Worm (Caenorhabditis elegans) whole organism, L1 larva: ENCODE data around the gene acr-9.

Experiments
- C04F5.9 ChIP-seq: sonication (generic microtip); optimal IDR thresholded peaks from 2 replicates; lab custom pipeline; 2016; ENCODE audit warnings: missing genetic modification characterization, missing compliant biosample characterization
- C34B4.2 ChIP-seq: sonication (generic microtip); optimal IDR thresholded peaks from 2 replicates; lab custom pipeline; 2017; ENCODE audit warnings: mild to moderate bottlenecking, missing genetic modification characterization, missing compliant biosample characterization
- aha-1 ChIP-seq: fragments of 150-350 bp; optimal IDR thresholded peaks from 2 replicates; lab custom pipeline; 2014; ENCODE audit warnings: missing biosample characterization, missing genetic modification characterization
- alr-1 ChIP-seq: fragments of 200-800 bp; sonication (Bioruptor generic); optimal IDR thresholded peaks from 2 replicates; lab custom pipeline; 2018; ENCODE audit warnings: borderline replicate concordance, mild to moderate bottlenecking, missing genetic modification characterization, missing compliant biosample characterization
- ama-1 ChIP-seq: fragments of 150-350 bp; optimal IDR thresholded peaks from 2 replicates; lab custom pipeline; 2014
- ceh-88 ChIP-seq: fragments of 200-800 bp; sonication (Bioruptor generic); IDR thresholded peaks from 2 replicates; pipeline ENCODE4 v1.3.6; 2022; ENCODE audit warnings: missing genetic modification characterization, missing compliant biosample characterization
- ces-1 ChIP-seq: fragments of 150-350 bp; optimal IDR thresholded peaks from 2 replicates; lab custom pipeline; 2014; ENCODE audit warnings: missing biosample characterization, missing genetic modification reagents, missing genetic modification characterization
- dpl-1 ChIP-seq, 3 experiments: fragments of 150-350 bp in 2 of 3; sonication (generic microtip) in 1 of 3; optimal IDR thresholded peaks; 2 replicates each; lab custom pipeline; 2014 to 2017; ENCODE audit warnings: missing biosample characterization in 3 of 3, missing genetic modification characterization in 3 of 3, missing genetic modification reagents in 3 of 3
- dsc-1 ChIP-seq: sonication (generic microtip); optimal IDR thresholded peaks from 2 replicates; lab custom pipeline; 2016; ENCODE audit warnings: mild to moderate bottlenecking, missing genetic modification characterization, missing compliant biosample characterization
- egl-27 ChIP-seq, 2 experiments: fragments of 150-350 bp in 1 of 2; sonication (generic microtip); optimal IDR thresholded peaks; 3 replicates each; lab custom pipeline; 2017 to 2018; ENCODE audit warnings: missing biosample characterization in 2 of 2, missing genetic modification characterization in 2 of 2, missing genetic modification reagents in 2 of 2
- fkh-10 ChIP-seq: sonication (generic microtip); optimal IDR thresholded peaks from 2 replicates; lab custom pipeline; 2017; ENCODE audit warnings: missing biosample characterization, missing genetic modification reagents, missing genetic modification characterization
- fos-1 ChIP-seq: fragments of 150-350 bp; optimal IDR thresholded peaks from 2 replicates; lab custom pipeline; 2014; ENCODE audit warnings: missing biosample characterization, missing genetic modification characterization
- grh-1 ChIP-seq: fragments of 200-800 bp; sonication (Bioruptor generic); IDR thresholded peaks from 2 replicates; pipeline ENCODE4 v1.3.6; 2022; ENCODE audit warnings: missing genetic modification reagents, missing genetic modification characterization, missing compliant biosample characterization
- hpl-2 ChIP-seq: fragments of 150-350 bp; optimal IDR thresholded peaks from 2 replicates; lab custom pipeline; 2014; ENCODE audit warnings: missing biosample characterization, missing genetic modification reagents, missing genetic modification characterization
- lin-13 ChIP-seq: fragments of 150-350 bp; optimal IDR thresholded peaks from 2 replicates; lab custom pipeline; 2014; ENCODE audit warnings: missing biosample characterization, missing genetic modification reagents, missing genetic modification characterization
- lin-14 ChIP-seq: fragments of 200-800 bp; sonication (Bioruptor generic); optimal IDR thresholded peaks from 2 replicates; lab custom pipeline; 2018; ENCODE audit warnings: mild to moderate bottlenecking, missing genetic modification characterization, moderate library complexity, missing compliant biosample characterization
- lin-15B ChIP-seq: fragments of 150-350 bp; sonication (generic microtip); optimal IDR thresholded peaks from 3 replicates; lab custom pipeline; 2014; ENCODE audit warnings: missing biosample characterization, missing genetic modification characterization
- lin-39 ChIP-seq: fragments of 150-350 bp; optimal IDR thresholded peaks from 2 replicates; lab custom pipeline; 2014; ENCODE audit warnings: missing biosample characterization, missing genetic modification reagents, missing genetic modification characterization
- lsy-2 ChIP-seq, 2 experiments: fragments of 150-350 bp; optimal IDR thresholded peaks; 2 replicates each; lab custom pipeline; 2014; ENCODE audit warnings: missing biosample characterization in 2 of 2, missing genetic modification characterization in 2 of 2
- mab-9 ChIP-seq: fragments of 200-800 bp; sonication (Bioruptor generic); IDR thresholded peaks from 2 replicates; pipeline ENCODE4 v1.3.6; 2022; ENCODE audit warnings: missing genetic modification reagents, missing genetic modification characterization, missing compliant biosample characterization
- mdl-1 ChIP-seq, 2 experiments: fragments of 150-350 bp; optimal IDR thresholded peaks; 2 replicates each; lab custom pipeline; 2014 to 2017; ENCODE audit warnings: missing biosample characterization in 2 of 2, missing genetic modification characterization in 2 of 2, inconsistent platforms in 1 of 2
- mef-2 ChIP-seq: fragments of 150-350 bp; optimal IDR thresholded peaks from 2 replicates; lab custom pipeline; 2014; ENCODE audit warnings: missing biosample characterization, missing genetic modification characterization
- nhr-19 ChIP-seq: fragments of 200-800 bp; sonication (Bioruptor generic); conservative IDR thresholded peaks from 2 replicates; pipeline ENCODE4 v1.3.6; 2022; ENCODE audit warnings: missing genetic modification characterization, missing compliant biosample characterization
- nhr-20 ChIP-seq: sonication (generic microtip); optimal IDR thresholded peaks from 2 replicates; lab custom pipeline; 2016; ENCODE audit warnings: mild to moderate bottlenecking, missing genetic modification characterization, missing compliant biosample characterization
- nhr-71 ChIP-seq: sonication (generic microtip); optimal IDR thresholded peaks from 2 replicates; lab custom pipeline; 2016; ENCODE audit warnings: mild to moderate bottlenecking, missing genetic modification characterization, moderate library complexity, missing compliant biosample characterization
- nhr-76 ChIP-seq: sonication (generic microtip); optimal IDR thresholded peaks from 2 replicates; lab custom pipeline; 2017; ENCODE audit warnings: missing biosample characterization, missing genetic modification characterization
- nhr-77 ChIP-seq: fragments of 150-350 bp; optimal IDR thresholded peaks from 2 replicates; lab custom pipeline; 2014; ENCODE audit warnings: missing biosample characterization, missing genetic modification characterization
- nhr-84 ChIP-seq: sonication (generic microtip); optimal IDR thresholded peaks from 2 replicates; lab custom pipeline; 2017; ENCODE audit warnings: missing biosample characterization, missing genetic modification characterization
- rnt-1 ChIP-seq: sonication (generic microtip); optimal IDR thresholded peaks from 2 replicates; lab custom pipeline; 2016; ENCODE audit warnings: mild to moderate bottlenecking, missing genetic modification characterization, moderate library complexity, missing compliant biosample characterization
- skn-1 ChIP-seq: fragments of 150-350 bp; optimal IDR thresholded peaks from 2 replicates; lab custom pipeline; 2014; ENCODE audit warnings: missing biosample characterization, missing genetic modification characterization
- snu-23 ChIP-seq: sonication (generic microtip); optimal IDR thresholded peaks from 2 replicates; lab custom pipeline; 2016; ENCODE audit warnings: missing genetic modification characterization, missing compliant biosample characterization
- sox-4 ChIP-seq: sonication (generic microtip); optimal IDR thresholded peaks from 2 replicates; lab custom pipeline; 2016; ENCODE audit warnings: missing genetic modification characterization, missing compliant biosample characterization
- swsn-7 ChIP-seq: sonication (generic microtip); optimal IDR thresholded peaks from 2 replicates; lab custom pipeline; 2016; ENCODE audit warnings: missing genetic modification characterization, missing compliant biosample characterization
- tbx-2 ChIP-seq: sonication (generic microtip); optimal IDR thresholded peaks from 2 replicates; lab custom pipeline; 2016; ENCODE audit warnings: missing genetic modification characterization, missing compliant biosample characterization
- tlp-1 ChIP-seq: fragments of 150-350 bp; optimal IDR thresholded peaks from 2 replicates; lab custom pipeline; 2014; ENCODE audit warnings: missing biosample characterization, missing genetic modification characterization
- unc-130 ChIP-seq: fragments of 150-350 bp; optimal IDR thresholded peaks from 2 replicates; lab custom pipeline; 2017; ENCODE audit warnings: missing biosample characterization, missing genetic modification characterization, inconsistent platforms
- unc-30 ChIP-seq: sonication (generic microtip); optimal IDR thresholded peaks from 2 replicates; lab custom pipeline; 2017; ENCODE audit warnings: missing biosample characterization, missing genetic modification characterization
- unc-98 ChIP-seq: fragments of 200-800 bp; sonication (Bioruptor generic); IDR thresholded peaks from 2 replicates; pipeline ENCODE4 v1.3.6; 2022; ENCODE audit warnings: missing genetic modification characterization, missing compliant biosample characterization
- xbp-1 ChIP-seq: sonication (generic microtip); optimal IDR thresholded peaks from 2 replicates; lab custom pipeline; 2016; ENCODE audit warnings: missing genetic modification characterization, missing compliant biosample characterization

Gene acr-9

ce11 chrX:13639577-13639976, 7.1 kb downstream of the acr-9 start, which contains the start of gene twk-20:
TSS of gene twk-20 (plus strand) at chrX:13639877.
- peak; percentile 39 for TF ChIP-seq lin-14 (GFP tag; lab: Kevin White, UChicago)
- TF ChIP-seq hpl-2, result no peak
- TF ChIP-seq, all 84 proteins: peak for 1

ce11 chrX:13638351-13638958, 8.2 kb downstream of the acr-9 start:
- TF ChIP-seq skn-1 (tag; lab: Kevin White, UChicago) (peak; percentile 3), nhr-20 (peak; percentile 21), aha-1 (tag; lab: Kevin White, UChicago) (no peak), swsn-7 (peak; percentile 24), rnt-1 (tag; lab: Kevin White, UChicago) (peak; percentile 83), lin-14 (GFP tag; lab: Kevin White, UChicago) (peak; percentile 87), tlp-1 (tag; lab: Kevin White, UChicago) (no peak), unc-30 (tag; lab: Kevin White, UChicago) (no peak), lsy-2 (tag; optimal IDR thresholded peaks at IDR 0.05; lab: Kevin White, UChicago) (peak in 1 of 2 experiments; percentile 21), C04F5.9 (no peak), snu-23 (GFP tag; lab: Kevin White, UChicago) (peak; percentile 42), hpl-2 (no peak), nhr-71 (tag; lab: Kevin White, UChicago) (peak; percentile 66), mdl-1 (tag; optimal IDR thresholded peaks at IDR 0.05; lab: Kevin White, UChicago) (peak in 1 of 2 experiments; percentile 3), unc-130 (tag; lab: Kevin White, UChicago) (peak; percentile 38), nhr-19 (GFP tag; lab: Robert Waterston, UW) (peak; percentile 37)

- TF ChIP-seq rnt-1 (tag; lab: Kevin White, UChicago) (peak; percentile 58), ama-1 (lab: Kevin White, UChicago) (no peak), nhr-71 (tag; lab: Kevin White, UChicago) (peak; percentile 41), sox-4 (tag; lab: Kevin White, UChicago) (no peak), snu-23 (GFP tag; lab: Kevin White, UChicago) (peak; percentile 22), lsy-2 (tag; optimal IDR thresholded peaks at IDR 0.05; lab: Kevin White, UChicago) (peak in 1 of 2 experiments; percentile 9), lin-14 (GFP tag; lab: Kevin White, UChicago) (peak; percentile 30), dsc-1 (tag; lab: Kevin White, UChicago) (no peak), mef-2 (tag; lab: Kevin White, UChicago) (no peak), dpl-1 (GFP tag; optimal IDR thresholded peaks at IDR 0.05; lab: Kevin White, UChicago) (no peak)
- TF ChIP-seq, all 84 proteins: peak for 5
These were observed 9.2 kb downstream of the acr-9 start for ce11 chrX:13637526-13637925.

ce11 chrX:13633876-13634479, 12.7 kb downstream of the acr-9 start:
- TF ChIP-seq lin-14 (GFP tag; lab: Kevin White, UChicago) (peak; percentile 61), alr-1 (tag; lab: Kevin White, UChicago) (no peak), lin-13 (no peak), swsn-7 (no peak), lsy-2 (tag; optimal IDR thresholded peaks at IDR 0.05; lab: Kevin White, UChicago) (peak; percentile 2 to 13), ces-1 (GFP tag; lab: Kevin White, UChicago) (no peak), nhr-84 (tag; lab: Kevin White, UChicago) (no peak), fkh-10 (GFP tag; lab: Kevin White, UChicago) (peak; percentile 65), grh-1 (GFP tag; lab: Robert Waterston, UW) (no peak), nhr-77 (no peak), unc-98 (GFP tag; lab: Robert Waterston, UW) (no peak), xbp-1 (tag; lab: Kevin White, UChicago) (no peak), egl-27 (tag; optimal IDR thresholded peaks at IDR 0.05; lab: Kevin White, UChicago) (no peak), nhr-71 (tag; lab: Kevin White, UChicago) (peak; percentile 52), fos-1 (tag; lab: Kevin White, UChicago) (no peak), C34B4.2 (tag; lab: Kevin White, UChicago) (no peak), mef-2 (tag; lab: Kevin White, UChicago) (no peak), nhr-76 (tag; lab: Kevin White, UChicago) (no peak), lin-39 (tag; lab: Kevin White, UChicago) (no peak), nhr-19 (GFP tag; lab: Robert Waterston, UW) (peak; percentile 33; the same call in 1 of the 2 replicates), lin-15B (tag; lab: Kevin White, UChicago) (no peak), tbx-2 (tag; lab: Kevin White, UChicago) (no peak), ama-1 (lab: Kevin White, UChicago) (no peak), rnt-1 (tag; lab: Kevin White, UChicago) (peak; percentile 56), ceh-88 (GFP tag; lab: Robert Waterston, UW) (no peak), mab-9 (GFP tag; lab: Robert Waterston, UW) (no peak), snu-23 (GFP tag; lab: Kevin White, UChicago) (peak; percentile 13)
